Worm (Caenorhabditis elegans): ENCODE measurements around the gene sta-1.

Gene sta-1

ce11 chrIV:16657488-16657982, 6.6 kb upstream of the sta-1 start (continued):
- no peak for TF ChIP-seq F39B2.1 (GFP tag; IDR thresholded peaks at IDR 0.05)
- TF ChIP-seq mcd-1 (GFP tag; IDR thresholded peaks at IDR 0.05) = peak; percentile 17; the same call in 1 of the 2 replicates
- no peak for TF ChIP-seq rpc-1 (optimal IDR thresholded peaks at IDR 0.05)
- no peak for TF ChIP-seq rpc-1 (tag; optimal IDR thresholded peaks at IDR 0.05)
- no peak for TF ChIP-seq ccch-3 (GFP tag; optimal IDR thresholded peaks at IDR 0.05)
- no peak for TF ChIP-seq hlh-26 (GFP tag; conservative IDR thresholded peaks at IDR 0.05)

- TF ChIP-seq efl-1 (GFP tag; optimal IDR thresholded peaks at IDR 0.05) (no peak), F22D6.2 (tag; optimal IDR thresholded peaks at IDR 0.05) (no peak), mxl-1 (tag; optimal IDR thresholded peaks at IDR 0.05) (no peak), cebp-1 (GFP tag; IDR thresholded peaks at IDR 0.05) (no peak), cebp-1 (tag; optimal IDR thresholded peaks at IDR 0.05) (peak; percentile 53), hmg-1.2 (GFP tag; IDR thresholded peaks at IDR 0.05) (no peak), nhr-27 (tag; optimal IDR thresholded peaks at IDR 0.05) (no peak), K12H6.12 (tag; optimal IDR thresholded peaks at IDR 0.05) (peak; percentile 56), egrh-3 (GFP tag; IDR thresholded peaks at IDR 0.05) (no peak), tlf-1 (GFP tag; optimal IDR thresholded peaks at IDR 0.05) (no peak)
Observed at ce11 chrIV:16658731-16659130, 5.4 kb upstream of the sta-1 start.

- TF ChIP-seq efl-1 (GFP tag; optimal IDR thresholded peaks at IDR 0.05) (no peak), nhr-179 (tag; optimal IDR thresholded peaks at IDR 0.05) (no peak), madf-8 (GFP tag; conservative IDR thresholded peaks at IDR 0.05) (no peak), egl-44 (GFP tag; IDR thresholded peaks at IDR 0.05) (no peak), nhr-80 (tag; optimal IDR thresholded peaks at IDR 0.05) (peak; percentile 17)
Observed at ce11 chrIV:16659475-16659874, 4.6 kb upstream of the sta-1 start.

ce11 chrIV:16663591-16663990, 529 bp upstream of the sta-1 start:
- TF ChIP-seq ceh-27 (GFP tag; optimal IDR thresholded peaks at IDR 0.05) (peak; percentile 43), F39B2.1 (GFP tag; IDR thresholded peaks at IDR 0.05) (no peak), rcor-1 (GFP tag; IDR thresholded peaks at IDR 0.05) (0 out of 2 replicates have a peak, but pooled peaks have one; percentile 27), attf-5 (GFP tag; optimal IDR thresholded peaks at IDR 0.05) (peak; percentile 48), dpl-1 (GFP tag; optimal IDR thresholded peaks at IDR 0.05) (no peak), aptf-2 (GFP tag; conservative IDR thresholded peaks at IDR 0.05) (no peak), Y95B8A.8 (GFP tag; IDR thresholded peaks at IDR 0.05) (no peak), attf-3 (GFP tag; conservative IDR thresholded peaks at IDR 0.05) (no peak), ztf-25 (GFP tag; IDR thresholded peaks at IDR 0.05) (no peak), nhr-80 (tag; optimal IDR thresholded peaks at IDR 0.05) (peak; percentile 52), hmg-1.2 (GFP tag; IDR thresholded peaks at IDR 0.05) (peak; percentile 73; the same call in 1 of the 2 replicates), repo-1 (tag; optimal IDR thresholded peaks at IDR 0.05) (no peak), tbp1 (GFP tag; optimal IDR thresholded peaks at IDR 0.05) (peak; percentile 23), nfya-1 (tag; optimal IDR thresholded peaks at IDR 0.05; ENCODE audit: borderline replicate concordance, insufficient read depth) (no peak), gei-17 (GFP tag; optimal IDR thresholded peaks at IDR 0.05) (no peak), T07F8.4 (tag; optimal IDR thresholded peaks at IDR 0.05) (no peak), snpc-4 (GFP tag; optimal IDR thresholded peaks at IDR 0.05) (no peak), snpc-4 (tag; optimal IDR thresholded peaks at IDR 0.05) (peak in 1 of 4 experiments; percentile 2), egrh-3 (GFP tag; IDR thresholded peaks at IDR 0.05) (no peak), F55B11.4 (tag; optimal IDR thresholded peaks at IDR 0.05; ENCODE audit: borderline replicate concordance, insufficient read depth) (no peak), attf-6 (GFP tag; IDR thresholded peaks at IDR 0.05) (no peak), ceh-79 (tag; optimal IDR thresholded peaks at IDR 0.05) (no peak), F37B4.10 (GFP tag; IDR thresholded peaks at IDR 0.05) (no peak), die-1 (tag; optimal IDR thresholded peaks at IDR 0.05) (no peak), K12H6.12 (tag; optimal IDR thresholded peaks at IDR 0.05) (peak; percentile 30), C06A6.2 (GFP tag; conservative IDR thresholded peaks at IDR 0.05) (no peak), B0336.3 (GFP tag; IDR thresholded peaks at IDR 0.05) (0 out of 2 replicates have a peak, but pooled peaks have one; percentile 24), nfyb-1 (GFP tag; IDR thresholded peaks at IDR 0.05) (no peak), aptf-3 (GFP tag; IDR thresholded peaks at IDR 0.05) (no peak), F57C9.4 (tag; optimal IDR thresholded peaks at IDR 0.05) (no peak)

Measured in whole organism, young adult.